ENCODE assay signal across 5 worm cellular contexts in the genomic region with DNA sequence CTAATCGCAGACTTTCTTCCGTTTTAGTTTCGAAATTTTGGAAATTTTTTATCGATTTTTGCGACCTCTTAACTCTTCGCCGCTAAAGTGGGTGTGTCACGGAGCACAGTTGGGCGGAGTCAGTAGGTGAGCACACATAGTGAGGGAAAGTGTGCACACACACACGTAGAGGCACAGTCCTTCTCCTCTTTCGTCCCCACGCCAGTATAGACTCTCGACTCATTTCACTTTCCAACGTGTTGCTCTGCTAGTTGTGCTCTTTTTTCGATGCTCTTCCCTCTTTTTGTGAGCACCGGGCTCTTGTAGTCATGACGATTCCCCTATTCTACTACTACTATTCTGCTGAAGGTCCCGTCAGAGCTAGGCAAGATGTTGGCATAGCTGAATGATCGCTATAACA.
A peak's percentile ranks its signal among the peaks of the same experiment; 100 is the strongest.
TF ChIP-seq lines count a peak whose summit lies in the region.

No protein-coding gene starts in this region.

TF ChIP-seq in whole organism, L1 larva, 84 proteins besides CTCF, POLR2A, EP300 and RAD21:
- peak in 1 of 2 experiments; percentile 7 for TF ChIP-seq lsy-2 (tag; optimal IDR thresholded peaks at IDR 0.05; lab: Kevin White, UChicago)
- peak in 1 of 2 experiments; percentile 28 for TF ChIP-seq lin-35 (GFP tag; optimal IDR thresholded peaks at IDR 0.05; lab: Kevin White, UChicago)
- no peak for TF ChIP-seq efl-1 (optimal IDR thresholded peaks at IDR 0.05; lab: Kevin White, UChicago)
- peak in 1 of 2 experiments; percentile 94 for TF ChIP-seq efl-1 (GFP tag; optimal IDR thresholded peaks at IDR 0.05 in 1 of 2; lab: Kevin White, UChicago)
- peak; percentile 20 for TF ChIP-seq elt-2 (tag; optimal IDR thresholded peaks at IDR 0.05; lab: Kevin White, UChicago)
- no peak for TF ChIP-seq unc-86 (tag; optimal IDR thresholded peaks at IDR 0.05; lab: Kevin White, UChicago)
TF ChIP-seq in whole organism, L1 larva: peak in this region for 4.

TF ChIP-seq in whole organism, L3 larva, 47 proteins besides CTCF, POLR2A, EP300 and RAD21:
- TF ChIP-seq fkh-2 (tag; optimal IDR thresholded peaks at IDR 0.05; lab: Kevin White, UChicago) = no peak
- no peak for TF ChIP-seq nhr-11 (tag; optimal IDR thresholded peaks at IDR 0.05; lab: Kevin White, UChicago)
- no peak for TF ChIP-seq fkh-10 (GFP tag; optimal IDR thresholded peaks at IDR 0.05; lab: Kevin White, UChicago)
- no peak for TF ChIP-seq lin-39 (tag; optimal IDR thresholded peaks at IDR 0.05; lab: Kevin White, UChicago)
- TF ChIP-seq ceh-16 (tag; optimal IDR thresholded peaks at IDR 0.05; lab: Kevin White, UChicago) = no peak
- peak; percentile 64 for TF ChIP-seq pqm-1 (tag; optimal IDR thresholded peaks at IDR 0.05; lab: Kevin White, UChicago)
- no peak for TF ChIP-seq egl-27 (tag; optimal IDR thresholded peaks at IDR 0.05; lab: Kevin White, UChicago)
- peak; percentile 7 for TF ChIP-seq ama-1 (optimal IDR thresholded peaks at IDR 0.05; lab: Kevin White, UChicago)
- TF ChIP-seq pha-4 (tag; optimal IDR thresholded peaks at IDR 0.05; lab: Kevin White, UChicago) = peak; percentile 50
- no peak for TF ChIP-seq lin-15B (tag; optimal IDR thresholded peaks at IDR 0.05; lab: Kevin White, UChicago)
- peak; percentile 58 for TF ChIP-seq elt-2 (tag; optimal IDR thresholded peaks at IDR 0.05; lab: Kevin White, UChicago)

TF ChIP-seq in whole organism, early embryonic, 17 proteins besides CTCF, POLR2A, EP300 and RAD21:
- TF ChIP-seq ama-1 (optimal IDR thresholded peaks at IDR 0.05; lab: Kevin White, UChicago) (peak; percentile 75), tra-4 (tag; optimal IDR thresholded peaks at IDR 0.05; lab: Kevin White, UChicago) (no peak)
TF ChIP-seq in whole organism, early embryonic: peak in this region for 1.

TF ChIP-seq in whole organism, midembryonic, 9 proteins besides CTCF, POLR2A, EP300 and RAD21:
- TF ChIP-seq klf-2 (GFP tag; conservative IDR thresholded peaks at IDR 0.05; lab: Robert Waterston, UW) = peak; percentile 50; the same call in 1 of the 2 replicates
- TF ChIP-seq flt-1 (GFP tag; IDR thresholded peaks at IDR 0.05; lab: Robert Waterston, UW) = no peak

TF ChIP-seq in whole organism, young adult, 124 proteins besides CTCF, POLR2A, EP300 and RAD21 (continues in another document):
- TF ChIP-seq B0336.3 (GFP tag; IDR thresholded peaks at IDR 0.05; lab: Robert Waterston, UW) (peak; percentile 19; the same call in 1 of the 2 replicates), dox-1 (GFP tag; IDR thresholded peaks at IDR 0.05; lab: Robert Waterston, UW) (peak; percentile 56), chd-7 (tag; optimal IDR thresholded peaks at IDR 0.05; lab: Kevin White, UChicago) (no peak), hlh-12 (tag; optimal IDR thresholded peaks at IDR 0.05; lab: Kevin White, UChicago) (no peak), ceh-40 (GFP tag; IDR thresholded peaks at IDR 0.05; lab: Robert Waterston, UW) (no peak), ceh-100 (GFP tag; IDR thresholded peaks at IDR 0.05; lab: Robert Waterston, UW) (no peak), tlf-1 (GFP tag; optimal IDR thresholded peaks at IDR 0.05; lab: Kevin White, UChicago) (no peak), attf-5 (GFP tag; optimal IDR thresholded peaks at IDR 0.05; lab: Kevin White, UChicago) (peak; percentile 9), nfyb-1 (GFP tag; IDR thresholded peaks at IDR 0.05; lab: Robert Waterston, UW) (peak; percentile 61), cebp-2 (GFP tag; IDR thresholded peaks at IDR 0.05; lab: Robert Waterston, UW) (no peak), rpc-1 (optimal IDR thresholded peaks at IDR 0.05; lab: Kevin White, UChicago) (no peak), rpc-1 (tag; optimal IDR thresholded peaks at IDR 0.05; lab: Kevin White, UChicago) (no peak), bed-2 (GFP tag; IDR thresholded peaks at IDR 0.05; lab: Robert Waterston, UW) (no peak), nhr-90 (tag; optimal IDR thresholded peaks at IDR 0.05; lab: Kevin White, UChicago) (no peak), die-1 (tag; optimal IDR thresholded peaks at IDR 0.05; lab: Kevin White, UChicago) (no peak), repo-1 (tag; optimal IDR thresholded peaks at IDR 0.05; lab: Kevin White, UChicago) (no peak), gei-17 (GFP tag; optimal IDR thresholded peaks at IDR 0.05; lab: Kevin White, UChicago) (no peak), hsf-1 (GFP tag; IDR thresholded peaks at IDR 0.05; lab: Robert Waterston, UW) (peak; percentile 35; the same call in 1 of the 2 replicates), ama-1 (optimal IDR thresholded peaks at IDR 0.05; lab: Kevin White, UChicago) (no peak), ama-1 (GFP tag; optimal IDR thresholded peaks at IDR 0.05; lab: Kevin White, UChicago) (no peak), F37B4.10 (GFP tag; IDR thresholded peaks at IDR 0.05; lab: Robert Waterston, UW) (no peak), ceh-27 (GFP tag; optimal IDR thresholded peaks at IDR 0.05; lab: Kevin White, UChicago) (no peak), pha-4 (tag; optimal IDR thresholded peaks at IDR 0.05; lab: Kevin White, UChicago) (no peak), bed-1 (GFP tag; IDR thresholded peaks at IDR 0.05; lab: Robert Waterston, UW) (no peak), attf-6 (GFP tag; IDR thresholded peaks at IDR 0.05; lab: Robert Waterston, UW) (no peak), B0035.1 (tag; optimal IDR thresholded peaks at IDR 0.05; lab: Kevin White, UChicago) (no peak), ZK185.1 (tag; optimal IDR thresholded peaks at IDR 0.05; lab: Kevin White, UChicago; ENCODE audit: poor library complexity, severe bottlenecking) (no peak), ceh-91 (GFP tag; IDR thresholded peaks at IDR 0.05; lab: Robert Waterston, UW) (no peak), F52B5.7 (tag; optimal IDR thresholded peaks at IDR 0.05; lab: Kevin White, UChicago) (no peak), ztf-25 (GFP tag; IDR thresholded peaks at IDR 0.05; lab: Robert Waterston, UW) (no peak), Y53F4B.3 (GFP tag; IDR thresholded peaks at IDR 0.05; lab: Robert Waterston, UW) (no peak), egl-18 (GFP tag; IDR thresholded peaks at IDR 0.05; lab: Robert Waterston, UW) (no peak), egrh-3 (GFP tag; IDR thresholded peaks at IDR 0.05; lab: Robert Waterston, UW) (no peak), lag-1 (GFP tag; IDR thresholded peaks at IDR 0.05; lab: Robert Waterston, UW) (no peak), T07F8.4 (tag; optimal IDR thresholded peaks at IDR 0.05; lab: Kevin White, UChicago) (no peak), hlh-26 (GFP tag; conservative IDR thresholded peaks at IDR 0.05; lab: Robert Waterston, UW) (no peak), C06A6.2 (GFP tag; conservative IDR thresholded peaks at IDR 0.05; lab: Robert Waterston, UW) (no peak), Y56A3A.18 (GFP tag; IDR thresholded peaks at IDR 0.05; lab: Robert Waterston, UW) (no peak), athp-1 (tag; optimal IDR thresholded peaks at IDR 0.05; lab: Kevin White, UChicago) (no peak), F57A8.1 (GFP tag; optimal IDR thresholded peaks at IDR 0.05; lab: Kevin White, UChicago) (no peak), snpc-1.1 (tag; optimal IDR thresholded peaks at IDR 0.05; lab: Kevin White, UChicago; ENCODE audit: insufficient read depth) (no peak), cebp-1 (GFP tag; IDR thresholded peaks at IDR 0.05; lab: Robert Waterston, UW) (peak; percentile 40; the same call in 1 of the 2 replicates), cebp-1 (tag; optimal IDR thresholded peaks at IDR 0.05; lab: Kevin White, UChicago) (peak; percentile 68), Y67H2A.10 (GFP tag; conservative IDR thresholded peaks at IDR 0.05; lab: Robert Waterston, UW) (no peak), fkh-3 (tag; optimal IDR thresholded peaks at IDR 0.05; lab: Kevin White, UChicago) (no peak), ztf-28 (GFP tag; IDR thresholded peaks at IDR 0.05; lab: Robert Waterston, UW) (no peak), K12H6.12 (tag; optimal IDR thresholded peaks at IDR 0.05; lab: Kevin White, UChicago) (no peak), aptf-3 (GFP tag; IDR thresholded peaks at IDR 0.05; lab: Robert Waterston, UW) (no peak), efl-1 (GFP tag; optimal IDR thresholded peaks at IDR 0.05; lab: Kevin White, UChicago) (no peak), snpc-4 (GFP tag; optimal IDR thresholded peaks at IDR 0.05; lab: Kevin White, UChicago) (no peak), snpc-4 (tag; optimal IDR thresholded peaks at IDR 0.05; lab: Kevin White, UChicago) (no peak), nhr-80 (tag; optimal IDR thresholded peaks at IDR 0.05; lab: Kevin White, UChicago) (peak; percentile 71), lir-1 (GFP tag; conservative IDR thresholded peaks at IDR 0.05; lab: Robert Waterston, UW) (no peak), Y95B8A.8 (GFP tag; IDR thresholded peaks at IDR 0.05; lab: Robert Waterston, UW) (no peak), ceh-79 (tag; optimal IDR thresholded peaks at IDR 0.05; lab: Kevin White, UChicago) (no peak), madf-6 (GFP tag; IDR thresholded peaks at IDR 0.05; lab: Robert Waterston, UW) (peak; percentile 17; the same call in 1 of the 2 replicates), ccch-3 (GFP tag; optimal IDR thresholded peaks at IDR 0.05; lab: Kevin White, UChicago) (no peak), nhr-179 (tag; optimal IDR thresholded peaks at IDR 0.05; lab: Kevin White, UChicago) (no peak), ekl-4 (GFP tag; IDR thresholded peaks at IDR 0.05; lab: Robert Waterston, UW) (no peak), mcd-1 (GFP tag; IDR thresholded peaks at IDR 0.05; lab: Robert Waterston, UW) (0 out of 2 replicates have a peak, but pooled peaks have one; percentile 6), madf-3 (GFP tag; IDR thresholded peaks at IDR 0.05; lab: Robert Waterston, UW) (0 out of 2 replicates have a peak, but pooled peaks have one; percentile 34), hrde-1 (tag; optimal IDR thresholded peaks at IDR 0.05; lab: Kevin White, UChicago; ENCODE audit: borderline replicate concordance) (no peak), K11D2.4 (GFP tag; IDR thresholded peaks at IDR 0.05; lab: Robert Waterston, UW) (0 out of 2 replicates have a peak, but pooled peaks have one; percentile 21), unc-62 (GFP tag; optimal IDR thresholded peaks at IDR 0.05; lab: Kevin White, UChicago) (no peak), xnd-1 (tag; optimal IDR thresholded peaks at IDR 0.05; lab: Kevin White, UChicago) (no peak), egl-44 (GFP tag; IDR thresholded peaks at IDR 0.05; lab: Robert Waterston, UW) (0 out of 2 replicates have a peak, but pooled peaks have one; percentile 9), Y79H2A.3 (GFP tag; conservative IDR thresholded peaks at IDR 0.05; lab: Robert Waterston, UW) (no peak), hmg-1.2 (GFP tag; IDR thresholded peaks at IDR 0.05; lab: Robert Waterston, UW) (0 out of 2 replicates have a peak, but pooled peaks have one; percentile 17)
